Worm (Caenorhabditis elegans) whole organism, midembryonic: ENCODE results near the gene flp-28.

ENCODE experiments used
- T22C8.4 ChIP-seq: fragments of 200-800 bp; sonication (Bioruptor generic); IDR thresholded peaks from 2 replicates; pipeline ENCODE4 v1.3.6; 2022; ENCODE audit warnings: missing genetic modification characterization, missing compliant biosample characterization
- cog-1 ChIP-seq: sonication (generic microtip); optimal IDR thresholded peaks from 2 replicates; lab custom pipeline; 2016; ENCODE audit warnings: missing genetic modification characterization, missing compliant biosample characterization
- flt-1 ChIP-seq: fragments of 200-800 bp; sonication (Bioruptor generic); IDR thresholded peaks from 2 replicates; pipeline ENCODE4 v1.3.6; 2022; ENCODE audit warnings: missing genetic modification characterization, missing compliant biosample characterization
- klf-2 ChIP-seq: fragments of 200-800 bp; sonication (Bioruptor generic); conservative IDR thresholded peaks from 2 replicates; pipeline ENCODE4 v1.3.6; 2022; ENCODE audit warnings: missing genetic modification reagents, missing genetic modification characterization, missing compliant biosample characterization
- med-1 ChIP-seq: sonication (generic microtip); optimal IDR thresholded peaks from 2 replicates; lab custom pipeline; 2017; ENCODE audit warnings: missing genetic modification characterization, mild to moderate bottlenecking, missing compliant biosample characterization, antibody characterized with exemption, missing genetic modification reagents; ENCODE audit not compliant: insufficient read depth
- ref-1 ChIP-seq: fragments of 200-800 bp; sonication (Bioruptor generic); conservative IDR thresholded peaks from 2 replicates; pipeline ENCODE4 v1.3.6; 2022; ENCODE audit warnings: missing genetic modification reagents, missing genetic modification characterization, missing compliant biosample characterization
- tab-1 ChIP-seq: fragments of 200-800 bp; sonication (Bioruptor generic); IDR thresholded peaks from 2 replicates; pipeline ENCODE4 v1.3.6; 2022; ENCODE audit warnings: missing genetic modification characterization, missing compliant biosample characterization
- ztf-23 ChIP-seq: fragments of 200-800 bp; sonication (Bioruptor generic); IDR thresholded peaks from 2 replicates; pipeline ENCODE4 v1.3.6; 2022; ENCODE audit warnings: missing genetic modification reagents, missing genetic modification characterization, missing compliant biosample characterization
- ztf-29 ChIP-seq: fragments of 200-800 bp; sonication (Bioruptor generic); IDR thresholded peaks from 2 replicates; pipeline ENCODE4 v1.3.6; 2022; ENCODE audit warnings: missing genetic modification reagents, missing genetic modification characterization, missing compliant biosample characterization

ce11 chrX:10069692-10070091, 18.1 kb downstream of the flp-28 start, which contains the start of gene mlck-1:
- TF ChIP-seq cog-1 (tag; lab: Kevin White, UChicago) (no peak), tab-1 (GFP tag; lab: Robert Waterston, UW) (no peak), ztf-23 (GFP tag; lab: Robert Waterston, UW) (no peak), ztf-29 (GFP tag; lab: Robert Waterston, UW) (no peak), klf-2 (GFP tag; lab: Robert Waterston, UW) (no peak), T22C8.4 (GFP tag; lab: Robert Waterston, UW) (no peak), med-1 (GFP tag; lab: Kevin White, UChicago) (no peak), flt-1 (GFP tag; lab: Robert Waterston, UW) (no peak), ref-1 (GFP tag; lab: Robert Waterston, UW) (no peak)
